Fruit fly (Drosophila melanogaster): ENCODE measurements around the gene Yp3.

The Yp3 gene

dm6 chrX:13739411-13739888, 19.9 kb upstream of the Yp3 start, which contains the start of gene CG11151 (continued):
- TF ChIP-seq CG17912 (GFP tag; optimal IDR thresholded peaks at IDR 0.05) (peak; percentile 94), HLH4C (GFP tag; IDR thresholded peaks at IDR 0.05; ENCODE audit: partially characterized antibody) (peak; percentile 61; the same call in 2 of the 3 replicates), wdn (GFP tag; IDR thresholded peaks at IDR 0.05) (peak; percentile 94), Oli (tag; optimal IDR thresholded peaks at IDR 0.05) (peak; percentile 98), tgo (GFP tag; IDR thresholded peaks at IDR 0.05) (peak; percentile 96), Asciz (GFP tag; optimal IDR thresholded peaks at IDR 0.05) (peak; percentile 96), Xbp1 (GFP tag; optimal IDR thresholded peaks at IDR 0.05) (peak; percentile 97), CG10267 (tag; optimal IDR thresholded peaks at IDR 0.05) (peak; percentile 91), caup (GFP tag; optimal IDR thresholded peaks at IDR 0.05; ENCODE audit: severe bottlenecking) (peak; percentile 95), Dref (GFP tag; IDR thresholded peaks at IDR 0.05) (peak; percentile 31; the same call in 1 of the 2 replicates), Adf1 (GFP tag; IDR thresholded peaks at IDR 0.05) (peak; percentile 76), CG11456 (GFP tag; IDR thresholded peaks at IDR 0.05) (peak; percentile 94), Hsf (GFP tag; optimal IDR thresholded peaks at IDR 0.05) (peak; percentile 97), cad (GFP tag; optimal IDR thresholded peaks at IDR 0.05) (no peak), stwl (tag; optimal IDR thresholded peaks at IDR 0.05) (peak; percentile 64), pho (GFP tag; optimal IDR thresholded peaks at IDR 0.05) (peak; percentile 97), CG9215 (GFP tag; IDR thresholded peaks at IDR 0.05) (peak; percentile 88), row (GFP tag; IDR thresholded peaks at IDR 0.05) (peak; percentile 98), Meics (GFP tag; optimal IDR thresholded peaks at IDR 0.05) (peak; percentile 97), Dll (GFP tag; IDR thresholded peaks at IDR 0.05; ENCODE audit: partially characterized antibody) (peak; percentile 59; the same call in 1 of the 4 replicates), CG33557 (GFP tag; optimal IDR thresholded peaks at IDR 0.05) (peak; percentile 95), hbn (GFP tag; IDR thresholded peaks at IDR 0.05; ENCODE audit: partially characterized antibody) (no peak; the same call in 1 of the 2 replicates), H2.0 (GFP tag; IDR thresholded peaks at IDR 0.05) (peak; percentile 96), CG1603 (tag; optimal IDR thresholded peaks at IDR 0.05) (peak; percentile 98), zen (tag; optimal IDR thresholded peaks at IDR 0.05) (peak; percentile 96), Opbp (GFP tag; IDR thresholded peaks at IDR 0.05; ENCODE audit: partially characterized antibody) (no peak), Med (GFP tag) (peak; percentile 100), nau (GFP tag; optimal IDR thresholded peaks at IDR 0.05) (peak; percentile 92), Eip74EF (GFP tag; optimal IDR thresholded peaks at IDR 0.05) (peak in 1 of 2 experiments; percentile 93), CG33213 (GFP tag; optimal IDR thresholded peaks at IDR 0.05) (peak; percentile 94), psq (GFP tag; optimal IDR thresholded peaks at IDR 0.05) (peak; percentile 83), BEAF-32 (GFP tag; optimal IDR thresholded peaks at IDR 0.05) (peak; percentile 40), HmgD (GFP tag; optimal IDR thresholded peaks at IDR 0.05) (peak; percentile 93), Neu2 (GFP tag; optimal IDR thresholded peaks at IDR 0.05; ENCODE audit: borderline replicate concordance) (peak; percentile 91), sens (GFP tag) (peak; percentile 99), sima (GFP tag; optimal IDR thresholded peaks at IDR 0.05) (peak; percentile 89), bowl (GFP tag; IDR thresholded peaks at IDR 0.05) (peak; percentile 89), phol (tag; optimal IDR thresholded peaks at IDR 0.05) (peak; percentile 95), gfzf (GFP tag; optimal IDR thresholded peaks at IDR 0.05) (peak; percentile 21), unpg (GFP tag; optimal IDR thresholded peaks at IDR 0.05) (peak; percentile 99), h (optimal IDR thresholded peaks at IDR 0.05) (no peak), CG8281 (tag; optimal IDR thresholded peaks at IDR 0.05) (peak; percentile 88), CG11696 (GFP tag; IDR thresholded peaks at IDR 0.05) (peak; percentile 87), ranshi (GFP tag; IDR thresholded peaks at IDR 0.05) (peak; percentile 95), CG11560 (tag; IDR thresholded peaks at IDR 0.05) (peak; percentile 78), CG17361 (GFP tag; IDR thresholded peaks at IDR 0.05) (peak; percentile 96), ac (GFP tag; optimal IDR thresholded peaks at IDR 0.05) (peak; percentile 94), CG11093 (GFP tag; IDR thresholded peaks at IDR 0.05) (peak; percentile 85), cg (GFP tag; optimal IDR thresholded peaks at IDR 0.05) (no peak), CG14965 (GFP tag; optimal IDR thresholded peaks at IDR 0.05; ENCODE audit: borderline replicate concordance) (peak; percentile 70)
